Fruit fly (Drosophila melanogaster) whole organism, embryonic: ENCODE data around the gene mRpL4.

ENCODE experiments used
- Atf6 ChIP-seq: fragments of 200-800 bp; sonication (Bioruptor generic); IDR thresholded peaks from 2 replicates; pipeline ENCODE4 v1.3.6; 2022; ENCODE audit warnings: missing biosample characterization, missing genetic modification characterization
- B-H1 ChIP-seq: fragments of 200-800 bp; sonication (Bioruptor generic); IDR thresholded peaks from 3 replicates; pipeline ENCODE4 v1.3.6; 2022; ENCODE audit warnings: missing biosample characterization, missing genetic modification characterization
- Bteb2 ChIP-seq: fragments of 200-800 bp; sonication (Bioruptor generic); optimal IDR thresholded peaks from 2 replicates; lab custom pipeline; 2016; ENCODE audit warnings: missing biosample characterization, missing genetic modification characterization
- CG10431 ChIP-seq: fragments of 200-800 bp; sonication (Bioruptor generic); optimal IDR thresholded peaks from 3 replicates; lab custom pipeline; 2018; ENCODE audit warnings: missing biosample characterization, mild to moderate bottlenecking, missing genetic modification characterization
- CG11504 ChIP-seq: fragments of 200-800 bp; sonication (Bioruptor generic); optimal IDR thresholded peaks from 3 replicates; lab custom pipeline; 2019; ENCODE audit warnings: missing biosample characterization, mild to moderate bottlenecking, missing genetic modification characterization, moderate library complexity
- CG14667 ChIP-seq: fragments of 200-800 bp; sonication (Bioruptor generic); IDR thresholded peaks from 2 replicates; pipeline ENCODE4 v1.3.6; 2022; ENCODE audit warnings: missing biosample characterization, missing genetic modification characterization
- CG15479 ChIP-seq: fragments of 200-800 bp; sonication (Bioruptor generic); optimal IDR thresholded peaks from 3 replicates; lab custom pipeline; 2019; ENCODE audit warnings: missing biosample characterization, mild to moderate bottlenecking, missing genetic modification characterization, moderate library complexity
- CG1647 ChIP-seq: fragments of 200-800 bp; sonication (Bioruptor generic); optimal IDR thresholded peaks from 3 replicates; lab custom pipeline; 2016; ENCODE audit warnings: missing biosample characterization, missing genetic modification characterization
- CG17328 ChIP-seq: fragments of 200-800 bp; sonication (Bioruptor generic); IDR thresholded peaks from 2 replicates; pipeline ENCODE4 v1.3.6; 2022; ENCODE audit warnings: missing biosample characterization, missing genetic modification characterization
- CG17802 ChIP-seq: fragments of 200-800 bp; sonication (Bioruptor generic); optimal IDR thresholded peaks from 2 replicates; lab custom pipeline; 2018; ENCODE audit warnings: missing biosample characterization, mild to moderate bottlenecking, missing genetic modification characterization, moderate library complexity
- CG18764 ChIP-seq: fragments of 200-800 bp; sonication (Bioruptor generic); optimal IDR thresholded peaks from 3 replicates; lab custom pipeline; 2016; ENCODE audit warnings: missing biosample characterization, missing genetic modification characterization
- CG2202 ChIP-seq: fragments of 200-800 bp; sonication (Bioruptor generic); optimal IDR thresholded peaks from 2 replicates; lab custom pipeline; 2018; ENCODE audit warnings: missing biosample characterization, mild to moderate bottlenecking, missing genetic modification characterization
- CG3838 ChIP-seq: fragments of 200-800 bp; sonication (Bioruptor generic); optimal IDR thresholded peaks from 3 replicates; lab custom pipeline; 2016; ENCODE audit warnings: missing biosample characterization, missing genetic modification characterization
- CG4424 ChIP-seq: fragments of 200-800 bp; sonication (Bioruptor generic); optimal IDR thresholded peaks from 3 replicates; lab custom pipeline; 2016; ENCODE audit warnings: missing biosample characterization, missing genetic modification characterization
- CG6654 ChIP-seq: fragments of 200-800 bp; sonication (Bioruptor generic); optimal IDR thresholded peaks from 2 replicates; lab custom pipeline; 2017; ENCODE audit warnings: missing biosample characterization, mild to moderate bottlenecking, missing genetic modification characterization
- Dfd ChIP-seq, 2 experiments: fragments of >200 bp; optimal IDR thresholded peaks; 2 replicates each; lab custom pipeline; 2017; ENCODE audit warnings: missing biosample characterization in 2 of 2, missing genetic modification characterization in 2 of 2
- Elba2 ChIP-seq: fragments of 200-800 bp; sonication (Bioruptor generic); optimal IDR thresholded peaks from 3 replicates; lab custom pipeline; 2016; ENCODE audit warnings: missing biosample characterization, missing genetic modification characterization
- Fer3 ChIP-seq: fragments of 200-800 bp; sonication (Bioruptor generic); optimal IDR thresholded peaks from 2 replicates; lab custom pipeline; 2018; ENCODE audit warnings: missing biosample characterization, mild to moderate bottlenecking, missing genetic modification characterization, moderate library complexity
- HLH4C ChIP-seq: fragments of 200-800 bp; sonication (Bioruptor generic); IDR thresholded peaks from 3 replicates; pipeline ENCODE4 v1.3.6; 2022; ENCODE audit warnings: missing biosample characterization, missing genetic modification characterization; ENCODE audit not compliant: partially characterized antibody
- HmgZ ChIP-seq: fragments of 200-800 bp; sonication (Bioruptor generic); optimal IDR thresholded peaks from 2 replicates; lab custom pipeline; 2018; ENCODE audit warnings: missing biosample characterization, mild to moderate bottlenecking, missing genetic modification characterization
- Opbp ChIP-seq: fragments of 200-800 bp; sonication (Bioruptor generic); IDR thresholded peaks from 3 replicates; pipeline ENCODE4 v1.3.6; 2022; ENCODE audit warnings: missing biosample characterization, missing genetic modification characterization; ENCODE audit not compliant: partially characterized antibody
- Pdp1 ChIP-seq, 2 experiments: fragments of 200-800 bp; sonication (Bioruptor generic); optimal IDR thresholded peaks; 3 replicates each; lab custom pipeline; 2016; ENCODE audit warnings: missing biosample characterization in 2 of 2, missing genetic modification characterization in 2 of 2, mild to moderate bottlenecking in 1 of 2, moderate library complexity in 1 of 2
- Sox102F ChIP-seq: fragments of 200-800 bp; sonication (Bioruptor generic); optimal IDR thresholded peaks from 2 replicates; lab custom pipeline; 2018; ENCODE audit warnings: missing biosample characterization, mild to moderate bottlenecking, missing genetic modification characterization, moderate library complexity
- Spps ChIP-seq: fragments of 200-800 bp; sonication (Bioruptor generic); optimal IDR thresholded peaks from 2 replicates; lab custom pipeline; 2018; ENCODE audit warnings: missing biosample characterization, mild to moderate bottlenecking, missing genetic modification characterization
- Sry-δ ChIP-seq: fragments of 200-800 bp; sonication (Bioruptor generic); optimal IDR thresholded peaks from 2 replicates; lab custom pipeline; 2016; ENCODE audit warnings: missing biosample characterization, missing genetic modification characterization
- YL-1 ChIP-seq: fragments of 200-800 bp; sonication (Bioruptor generic); optimal IDR thresholded peaks from 3 replicates; lab custom pipeline; 2017; ENCODE audit warnings: missing biosample characterization, mild to moderate bottlenecking, missing genetic modification characterization
- ase ChIP-seq: fragments of 200-800 bp; sonication (Bioruptor generic); IDR thresholded peaks from 3 replicates; pipeline ENCODE4 v1.3.6; 2022; ENCODE audit warnings: missing biosample characterization, missing genetic modification characterization
- bsh ChIP-seq, 2 experiments: fragments of 200-800 bp; sonication (Bioruptor generic); optimal IDR thresholded peaks; 2 replicates each; lab custom pipeline; 2017 to 2018; ENCODE audit warnings: mild to moderate bottlenecking in 2 of 2, missing biosample characterization in 2 of 2, missing genetic modification characterization in 2 of 2, moderate library complexity in 1 of 2
- dmrt11E ChIP-seq: fragments of 200-800 bp; sonication (Bioruptor generic); optimal IDR thresholded peaks from 3 replicates; lab custom pipeline; 2018; ENCODE audit warnings: missing biosample characterization, mild to moderate bottlenecking, missing genetic modification characterization, moderate library complexity
- exex ChIP-seq: fragments of 200-800 bp; sonication (Bioruptor generic); optimal IDR thresholded peaks from 4 replicates; lab custom pipeline; 2018; ENCODE audit warnings: missing biosample characterization, mild to moderate bottlenecking, missing genetic modification characterization, moderate library complexity
- eyg ChIP-seq: fragments of 200-800 bp; sonication (Bioruptor generic); optimal IDR thresholded peaks from 3 replicates; lab custom pipeline; 2016; ENCODE audit warnings: missing biosample characterization, missing genetic modification characterization
- fu2 ChIP-seq: fragments of 200-800 bp; sonication (Bioruptor generic); optimal IDR thresholded peaks from 2 replicates; lab custom pipeline; 2016; ENCODE audit warnings: missing biosample characterization, missing genetic modification characterization
- inv ChIP-seq: fragments of 200-800 bp; sonication (Bioruptor generic); IDR thresholded peaks from 2 replicates; pipeline ENCODE4 v1.3.6; 2022; ENCODE audit warnings: missing biosample characterization, missing genetic modification characterization; ENCODE audit not compliant: partially characterized antibody
- klu ChIP-seq: fragments of 200-800 bp; sonication (Bioruptor generic); IDR thresholded peaks from 2 replicates; pipeline ENCODE4 v1.3.6; 2022; ENCODE audit warnings: missing biosample characterization, missing genetic modification characterization
- knrl ChIP-seq: fragments of 200-800 bp; sonication (Bioruptor generic); IDR thresholded peaks from 3 replicates; pipeline ENCODE4 v1.3.6; 2022; ENCODE audit warnings: missing biosample characterization, missing genetic modification characterization; ENCODE audit not compliant: partially characterized antibody
- nmo ChIP-seq: fragments of 200-800 bp; sonication (Bioruptor generic); optimal IDR thresholded peaks from 2 replicates; lab custom pipeline; 2018; ENCODE audit warnings: missing biosample characterization, mild to moderate bottlenecking, missing genetic modification characterization, moderate library complexity
- nom ChIP-seq: fragments of 200-800 bp; sonication (Bioruptor generic); optimal IDR thresholded peaks from 2 replicates; lab custom pipeline; 2017; ENCODE audit warnings: missing biosample characterization, missing genetic modification characterization, mild to moderate bottlenecking, moderate library complexity, missing genetic modification reagents
- pan ChIP-seq, 4 experiments: fragments of >200 bp in 3 of 4; fragments of 200-800 bp in 1 of 4; sonication (Bioruptor generic) in 1 of 4; optimal IDR thresholded peaks in 3 of 4; IDR thresholded peaks in 1 of 4; 2 replicates each; pipeline versions ENCODE4 v1.3.6 to Lab custom; 2017 to 2022; ENCODE audit warnings: missing biosample characterization in 2 of 4, missing genetic modification characterization in 2 of 4, mixed read lengths in 1 of 4
- phol ChIP-seq: fragments of 200-800 bp; sonication (Bioruptor generic); optimal IDR thresholded peaks from 3 replicates; lab custom pipeline; 2018; ENCODE audit warnings: missing biosample characterization, mild to moderate bottlenecking, missing genetic modification characterization, moderate library complexity
- sqz ChIP-seq: fragments of 200-800 bp; sonication (Bioruptor generic); optimal IDR thresholded peaks from 3 replicates; lab custom pipeline; 2018; ENCODE audit warnings: missing biosample characterization, mild to moderate bottlenecking, missing genetic modification characterization
- stwl ChIP-seq: fragments of 200-800 bp; sonication (Bioruptor generic); optimal IDR thresholded peaks from 3 replicates; lab custom pipeline; 2018; ENCODE audit warnings: missing biosample characterization, mild to moderate bottlenecking, missing genetic modification characterization, moderate library complexity
- tap ChIP-seq: fragments of 200-800 bp; optimal IDR thresholded peaks from 3 replicates; lab custom pipeline; 2019; ENCODE audit warnings: missing biosample characterization, mild to moderate bottlenecking, missing genetic modification characterization, moderate library complexity
- tna ChIP-seq: fragments of 200-800 bp; sonication (Bioruptor generic); IDR thresholded peaks from 2 replicates; pipeline ENCODE4 v1.3.6; 2022; ENCODE audit warnings: missing biosample characterization, missing genetic modification characterization; ENCODE audit not compliant: partially characterized antibody
- twi ChIP-seq: fragments of 200-800 bp; optimal IDR thresholded peaks from 2 replicates; lab custom pipeline; 2019; ENCODE audit warnings: missing biosample characterization, mild to moderate bottlenecking, missing genetic modification characterization, moderate library complexity
- wek ChIP-seq: fragments of 200-800 bp; sonication (Bioruptor generic); optimal IDR thresholded peaks from 3 replicates; lab custom pipeline; 2018; ENCODE audit warnings: missing biosample characterization, mild to moderate bottlenecking, missing genetic modification characterization, moderate library complexity
- wor ChIP-seq: fragments of 200-800 bp; sonication (Bioruptor generic); IDR thresholded peaks from 2 replicates; pipeline ENCODE4 v1.3.6; 2022; ENCODE audit warnings: missing biosample characterization, missing genetic modification characterization

The mRpL4 gene

dm6 chr2L:16299466-16300311 is 29.2 kb downstream of the mRpL4 start, which contains the start of the genes heix and CG17328 (continued):
- TF ChIP-seq Pdp1 (GFP tag; optimal IDR thresholded peaks at IDR 0.05; lab: Kevin White, UChicago) (peak; percentile 53 to 74), wor (peak; percentile 41; the same call in 1 of the 2 replicates), tna (GFP tag; lab: Robert Waterston, UW) (no peak), CG18764 (GFP tag; lab: Kevin White, UChicago) (peak; percentile 49), exex (tag; lab: Kevin White, UChicago) (no peak), knrl (GFP tag; lab: Robert Waterston, UW) (no peak), eyg (GFP tag; lab: Kevin White, UChicago) (peak; percentile 64), stwl (tag; lab: Kevin White, UChicago) (peak; percentile 46), bsh (GFP tag; optimal IDR thresholded peaks at IDR 0.05; lab: Kevin White, UChicago) (peak in 1 of 2 experiments; percentile 61), Opbp (GFP tag; lab: Robert Waterston, UW) (0 out of 3 replicates have a peak, but pooled peaks have one; percentile 24), CG14667 (GFP tag; lab: Robert Waterston, UW) (no peak; the same call in 1 of the 2 replicates), pan (optimal IDR thresholded peaks at IDR 0.05; lab: Kevin White, UChicago) (no peak), pan (GFP tag; optimal IDR thresholded peaks at IDR 0.05 in 1 of 2, IDR thresholded peaks at IDR 0.05 in 1 of 2) (peak in 1 of 2 experiments; percentile 65), YL-1 (GFP tag; lab: Kevin White, UChicago) (peak; percentile 85), CG17802 (peak; percentile 24), CG17328 (GFP tag; lab: Robert Waterston, UW) (peak; percentile 85), Sry-δ (GFP tag; lab: Kevin White, UChicago) (peak; percentile 39), Atf6 (peak; percentile 43; the same call in 1 of the 2 replicates), ase (GFP tag; lab: Robert Waterston, UW) (no peak; the same call in 1 of the 3 replicates), Dfd (GFP tag; optimal IDR thresholded peaks at IDR 0.05; lab: Kevin White, UChicago) (no peak), CG11504 (tag; lab: Kevin White, UChicago) (no peak), Fer3 (peak; percentile 78), twi (tag; lab: Kevin White, UChicago) (peak; percentile 49), CG3838 (GFP tag; lab: Kevin White, UChicago) (no peak), klu (GFP tag; lab: Robert Waterston, UW) (no peak; the same call in 1 of the 2 replicates), CG4424 (GFP tag; lab: Kevin White, UChicago) (peak; percentile 77), HmgZ (tag; lab: Kevin White, UChicago) (peak; percentile 30), fu2 (GFP tag; lab: Kevin White, UChicago) (peak; percentile 45), CG15479 (GFP tag; lab: Kevin White, UChicago) (peak; percentile 73), Spps (tag; lab: Kevin White, UChicago) (no peak), CG10431 (GFP tag; lab: Kevin White, UChicago) (no peak), B-H1 (GFP tag; lab: Robert Waterston, UW) (peak; percentile 34; the same call in 1 of the 3 replicates), wek (GFP tag; lab: Kevin White, UChicago) (no peak), Sox102F (no peak), Bteb2 (peak; percentile 49), sqz (no peak), CG2202 (tag; lab: Kevin White, UChicago) (no peak), CG1647 (GFP tag; lab: Kevin White, UChicago) (no peak), nom (GFP tag; lab: Kevin White, UChicago) (peak; percentile 25), phol (tag; lab: Kevin White, UChicago) (peak; percentile 79), Elba2 (no peak), inv (no peak), HLH4C (GFP tag; lab: Robert Waterston, UW) (no peak), dmrt11E (peak; percentile 59), tap (tag; lab: Kevin White, UChicago) (no peak), nmo (GFP tag; lab: Kevin White, UChicago) (peak; percentile 81), CG6654 (no peak)
